Worm (Caenorhabditis elegans) whole organism, late embryonic: ENCODE data around the gene sre-1.

Experiments
- che-1 ChIP-seq: sonication (generic microtip); optimal IDR thresholded peaks from 2 replicates; lab custom pipeline; 2016; ENCODE audit warnings: mild to moderate bottlenecking, missing genetic modification characterization, missing compliant biosample characterization
- fkh-6 ChIP-seq: sonication (generic microtip); optimal IDR thresholded peaks from 2 replicates; lab custom pipeline; 2016; ENCODE audit warnings: missing genetic modification characterization, missing compliant biosample characterization
- hlh-13 ChIP-seq: fragments of 200-800 bp; sonication (Bioruptor generic); optimal IDR thresholded peaks from 2 replicates; lab custom pipeline; 2018; ENCODE audit warnings: mild to moderate bottlenecking, missing genetic modification characterization, missing compliant biosample characterization
- hlh-15 ChIP-seq: sonication (generic microtip); optimal IDR thresholded peaks from 2 replicates; lab custom pipeline; 2016; ENCODE audit warnings: missing genetic modification characterization, missing compliant biosample characterization
- lin-11 ChIP-seq: fragments of 200-800 bp; sonication (Bioruptor generic); optimal IDR thresholded peaks from 2 replicates; lab custom pipeline; 2018; ENCODE audit warnings: mild to moderate bottlenecking, missing genetic modification characterization, missing compliant biosample characterization
- npax-4 ChIP-seq: sonication (generic microtip); optimal IDR thresholded peaks from 2 replicates; lab custom pipeline; 2016; ENCODE audit warnings: missing genetic modification characterization, missing compliant biosample characterization
- tbx-2 ChIP-seq: sonication (generic microtip); optimal IDR thresholded peaks from 2 replicates; lab custom pipeline; 2016; ENCODE audit warnings: missing genetic modification characterization, missing compliant biosample characterization
- unc-3 ChIP-seq, 2 experiments: fragments of 200-800 bp in 1 of 2; sonication (Bioruptor generic) in 1 of 2; sonication (generic microtip) in 1 of 2; conservative IDR thresholded peaks in 1 of 2; optimal IDR thresholded peaks in 1 of 2; 2 replicates each; pipeline versions ENCODE4 v1.3.6 to Lab custom; 2016 to 2022; ENCODE audit warnings: missing compliant biosample characterization in 2 of 2, missing genetic modification characterization in 2 of 2, missing genetic modification reagents in 1 of 2
- zip-5 ChIP-seq: sonication (generic microtip); optimal IDR thresholded peaks from 2 replicates; lab custom pipeline; 2016; ENCODE audit warnings: missing genetic modification characterization, missing compliant biosample characterization

- TF ChIP-seq hlh-15 (tag; lab: Kevin White, UChicago) (no peak), npax-4 (no peak), che-1 (no peak), hlh-13 (no peak), unc-3 (GFP tag; conservative IDR thresholded peaks at IDR 0.05; lab: Robert Waterston, UW) (no peak), unc-3 (tag; optimal IDR thresholded peaks at IDR 0.05; lab: Kevin White, UChicago) (no peak), tbx-2 (tag; lab: Kevin White, UChicago) (no peak), fkh-6 (tag; lab: Kevin White, UChicago) (no peak), zip-5 (tag; lab: Kevin White, UChicago) (no peak), lin-11 (tag; lab: Kevin White, UChicago) (no peak)
These were observed 13.9 kb upstream of the sre-1 start for ce11 chrII:7695636-7696035.
